Fruit fly (Drosophila melanogaster): Measurements from ENCODE around the gene Tsf2.
A peak's percentile ranks its signal among the peaks of the same experiment; 100 is the strongest.

The Tsf2 gene

DNA sequence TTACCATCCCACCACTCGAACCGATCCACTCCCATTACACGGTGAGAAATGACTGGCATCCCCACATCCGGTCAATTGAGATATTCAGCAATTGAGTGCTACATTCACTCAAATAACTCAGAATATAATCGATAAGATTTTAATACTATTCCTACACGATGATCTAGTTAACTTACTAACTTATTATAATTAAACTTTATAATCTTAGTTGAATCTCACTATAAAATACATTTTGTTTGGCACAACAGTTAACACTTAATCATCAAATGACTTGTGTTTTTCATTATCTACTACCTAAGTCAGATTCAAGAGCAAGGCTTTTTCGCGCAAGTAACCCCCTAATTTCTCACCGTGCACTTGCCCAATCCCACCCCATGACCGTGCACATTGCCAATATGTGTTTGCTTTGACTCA, 38.2 kb downstream of the Tsf2 start:
- TF ChIP-seq noc (tag; optimal IDR thresholded peaks at IDR 0.05) = peak; percentile 2

DNA sequence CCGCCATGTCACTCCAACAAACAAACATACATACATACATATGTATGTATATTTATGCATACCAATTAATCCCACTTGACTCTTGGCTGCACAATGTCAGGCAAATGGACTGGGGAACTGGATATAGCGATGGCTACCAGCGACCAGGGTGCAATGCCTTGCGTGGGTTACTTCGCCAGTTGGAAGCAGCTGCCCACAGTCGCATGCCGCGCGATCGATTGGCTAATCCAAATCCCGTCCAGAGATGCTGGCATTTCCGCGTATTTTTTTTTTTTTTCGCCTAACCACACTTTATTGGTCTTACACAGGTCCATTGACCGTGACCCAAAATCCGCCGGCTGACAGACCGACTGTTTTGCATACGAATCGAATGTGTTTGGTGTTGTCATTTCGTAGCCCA, 39.3 kb downstream of the Tsf2 start:
- no peak for TF ChIP-seq noc (tag; optimal IDR thresholded peaks at IDR 0.05)

dm6 chr3L:12490418-12491035, 43.0 kb downstream of the Tsf2 start, which contains the start of gene CG10660:
Gene CG10660 (minus strand): TSS chr3L:12490676.
- peak; percentile 84 for TF ChIP-seq noc (tag; optimal IDR thresholded peaks at IDR 0.05)

DNA sequence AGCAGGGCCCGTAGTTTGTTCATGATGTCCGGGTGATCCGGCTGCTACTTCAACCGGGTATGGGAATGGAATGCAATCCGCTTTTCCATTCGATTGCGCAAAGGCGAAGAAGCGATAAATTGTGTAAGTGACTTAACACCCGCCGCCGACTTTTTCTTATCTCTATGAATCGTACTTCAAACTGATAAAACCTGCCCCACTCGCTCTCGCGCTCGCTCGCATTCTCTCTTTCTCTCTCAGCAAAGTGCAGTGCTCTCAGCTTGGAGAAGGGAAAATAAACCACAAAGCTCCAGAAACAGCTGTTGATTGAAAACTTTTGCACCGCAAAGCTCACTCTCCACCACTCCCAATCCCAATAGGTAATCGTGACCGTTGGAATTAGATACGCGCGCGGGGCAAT, 43.6 kb downstream of the Tsf2 start:
- no peak for TF ChIP-seq noc (tag; optimal IDR thresholded peaks at IDR 0.05)

DNA sequence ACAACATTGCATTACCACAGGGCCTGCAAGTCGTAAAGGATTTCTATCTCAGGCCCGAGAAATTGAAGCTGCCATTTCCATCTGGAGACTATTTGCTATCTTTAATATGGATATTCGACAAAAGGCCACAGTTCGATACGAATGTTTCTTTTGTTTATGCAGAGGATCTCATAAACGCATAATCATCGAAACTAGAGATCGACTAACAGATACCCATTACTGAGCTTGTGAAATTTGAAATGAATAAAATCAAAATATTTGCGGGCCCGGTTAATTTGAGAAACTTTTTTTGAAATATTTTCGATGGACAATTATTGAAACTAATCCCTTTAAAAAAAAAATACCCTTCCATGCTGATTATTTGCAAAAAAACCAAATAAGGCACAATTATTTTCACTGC, 47.3 kb downstream of the Tsf2 start:
- no peak for TF ChIP-seq noc (tag; optimal IDR thresholded peaks at IDR 0.05)

- TF ChIP-seq noc (tag; optimal IDR thresholded peaks at IDR 0.05) = no peak
These were observed 48.6 kb downstream of the Tsf2 start, which contains the start of gene CG10663 for dm6 chr3L:12484948-12485347. Gene CG10663 (minus strand): TSS chr3L:12485035.

DNA sequence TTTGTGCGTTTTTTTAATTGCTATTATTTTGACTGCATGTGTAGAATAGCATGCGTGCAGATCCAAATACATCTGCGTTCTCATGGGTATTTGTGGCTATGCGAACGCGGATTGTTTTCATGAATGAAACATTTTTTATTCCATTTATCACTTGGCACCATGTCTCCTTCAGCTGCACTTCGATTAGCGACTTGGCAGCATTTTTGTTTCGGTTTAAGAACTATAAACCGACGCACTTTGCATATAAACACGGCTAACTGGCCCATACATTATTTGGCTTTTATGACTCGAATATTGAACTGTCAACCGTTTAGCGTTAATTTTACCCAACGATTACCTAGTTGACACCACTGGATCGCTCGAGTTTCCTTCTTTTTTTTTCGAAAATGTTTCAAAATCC, 49.1 kb downstream of the Tsf2 start:
- no peak for TF ChIP-seq noc (tag; optimal IDR thresholded peaks at IDR 0.05)

dm6 chr3L:12482917-12483316, 50.6 kb downstream of the Tsf2 start:
- TF ChIP-seq noc (tag; optimal IDR thresholded peaks at IDR 0.05) = peak; percentile 9

DNA sequence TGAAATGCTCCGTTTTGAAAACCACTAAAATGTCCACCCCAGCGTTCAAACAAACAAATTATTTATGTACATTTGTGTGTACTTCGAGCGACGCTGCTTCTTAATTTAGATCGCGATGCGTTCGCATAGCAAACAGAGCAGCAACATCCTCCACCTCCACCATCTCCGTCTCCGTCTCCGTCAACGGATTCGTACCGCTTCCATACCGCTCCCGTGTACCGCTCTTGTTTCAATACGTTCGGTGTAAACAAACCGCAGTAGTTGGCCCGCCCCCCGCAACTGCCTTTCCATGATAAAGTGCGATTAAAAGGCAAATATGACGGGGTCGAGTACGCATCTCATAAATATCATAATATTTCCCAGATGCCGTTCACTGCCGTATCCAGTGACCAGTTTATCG, 51.3 kb downstream of the Tsf2 start, which contains the start of gene CG33725:
CG33725 (plus strand) TSS at position 364 of the 400 bp plus-strand sequence.
- no peak for TF ChIP-seq noc (tag; optimal IDR thresholded peaks at IDR 0.05)
